Worm (Caenorhabditis elegans) whole organism, L1 larva: ENCODE measurements around the gene T19D12.10.

Source experiments
- F16B12.6 ChIP-seq: fragments of 150-350 bp; optimal IDR thresholded peaks from 2 replicates; lab custom pipeline; 2014; ENCODE audit warnings: missing biosample characterization, missing genetic modification characterization
- blmp-1 ChIP-seq: fragments of 150-350 bp; optimal IDR thresholded peaks from 2 replicates; lab custom pipeline; 2014; ENCODE audit warnings: missing biosample characterization, missing genetic modification characterization
- ceh-82 ChIP-seq, 3 experiments: fragments of 150-350 bp in 1 of 3; sonication (generic microtip) in 2 of 3; optimal IDR thresholded peaks; 2 replicates each; lab custom pipeline; 2014 to 2017; ENCODE audit warnings: missing biosample characterization in 3 of 3, missing genetic modification characterization in 3 of 3
- ces-1 ChIP-seq: fragments of 150-350 bp; optimal IDR thresholded peaks from 2 replicates; lab custom pipeline; 2014; ENCODE audit warnings: missing biosample characterization, missing genetic modification reagents, missing genetic modification characterization
- dsc-1 ChIP-seq: sonication (generic microtip); optimal IDR thresholded peaks from 2 replicates; lab custom pipeline; 2016; ENCODE audit warnings: mild to moderate bottlenecking, missing genetic modification characterization, missing compliant biosample characterization
- efl-1 ChIP-seq, 4 experiments: fragments of 150-350 bp; optimal IDR thresholded peaks in 3 of 4; peaks in 1 of 4; 1 replicate in 1 of 4; 2 replicates in 3 of 4; lab custom pipeline; 2014; ENCODE audit warnings: missing biosample characterization in 2 of 4, missing genetic modification characterization in 2 of 4, missing genetic modification reagents in 2 of 4
- efl-3 ChIP-seq: fragments of 200-800 bp; sonication (Bioruptor generic); optimal IDR thresholded peaks from 2 replicates; lab custom pipeline; 2018; ENCODE audit warnings: mild to moderate bottlenecking, missing genetic modification characterization, missing compliant biosample characterization
- ets-5 ChIP-seq: fragments of 200-800 bp; sonication (Bioruptor generic); IDR thresholded peaks from 2 replicates; pipeline ENCODE4 v1.3.6; 2022; ENCODE audit warnings: missing genetic modification characterization, missing compliant biosample characterization
- fkh-10 ChIP-seq: sonication (generic microtip); optimal IDR thresholded peaks from 2 replicates; lab custom pipeline; 2017; ENCODE audit warnings: missing biosample characterization, missing genetic modification reagents, missing genetic modification characterization
- fkh-4 ChIP-seq: sonication (generic microtip); optimal IDR thresholded peaks from 2 replicates; lab custom pipeline; 2016; ENCODE audit warnings: missing compliant biosample characterization, missing genetic modification characterization, borderline replicate concordance
- hlh-4 ChIP-seq: sonication (generic microtip); optimal IDR thresholded peaks from 2 replicates; lab custom pipeline; 2016; ENCODE audit warnings: mild to moderate bottlenecking, missing genetic modification characterization, missing compliant biosample characterization
- irx-1 ChIP-seq: sonication (generic microtip); optimal IDR thresholded peaks from 2 replicates; lab custom pipeline; 2016; ENCODE audit warnings: missing genetic modification characterization, missing compliant biosample characterization
- isw-1 ChIP-seq: fragments of 200-800 bp; sonication (Bioruptor generic); IDR thresholded peaks from 2 replicates; pipeline ENCODE4 v1.3.6; 2022; ENCODE audit warnings: missing genetic modification characterization, missing compliant biosample characterization
- lin-13 ChIP-seq: fragments of 150-350 bp; optimal IDR thresholded peaks from 2 replicates; lab custom pipeline; 2014; ENCODE audit warnings: missing biosample characterization, missing genetic modification reagents, missing genetic modification characterization
- lin-14 ChIP-seq: fragments of 200-800 bp; sonication (Bioruptor generic); optimal IDR thresholded peaks from 2 replicates; lab custom pipeline; 2018; ENCODE audit warnings: mild to moderate bottlenecking, missing genetic modification characterization, moderate library complexity, missing compliant biosample characterization
- lin-35 ChIP-seq, 2 experiments: fragments of 150-350 bp; optimal IDR thresholded peaks; 2 replicates each; lab custom pipeline; 2014; ENCODE audit warnings: missing biosample characterization in 2 of 2, missing genetic modification characterization in 2 of 2, missing genetic modification reagents in 2 of 2
- lin-39 ChIP-seq: fragments of 150-350 bp; optimal IDR thresholded peaks from 2 replicates; lab custom pipeline; 2014; ENCODE audit warnings: missing biosample characterization, missing genetic modification reagents, missing genetic modification characterization
- lsy-2 ChIP-seq, 2 experiments: fragments of 150-350 bp; optimal IDR thresholded peaks; 2 replicates each; lab custom pipeline; 2014; ENCODE audit warnings: missing biosample characterization in 2 of 2, missing genetic modification characterization in 2 of 2
- nhr-19 ChIP-seq: fragments of 200-800 bp; sonication (Bioruptor generic); conservative IDR thresholded peaks from 2 replicates; pipeline ENCODE4 v1.3.6; 2022; ENCODE audit warnings: missing genetic modification characterization, missing compliant biosample characterization
- nhr-20 ChIP-seq: sonication (generic microtip); optimal IDR thresholded peaks from 2 replicates; lab custom pipeline; 2016; ENCODE audit warnings: mild to moderate bottlenecking, missing genetic modification characterization, missing compliant biosample characterization
- nhr-47 ChIP-seq: sonication (generic microtip); optimal IDR thresholded peaks from 2 replicates; lab custom pipeline; 2016; ENCODE audit warnings: mild to moderate bottlenecking, missing genetic modification characterization, moderate library complexity, missing compliant biosample characterization
- nhr-71 ChIP-seq: sonication (generic microtip); optimal IDR thresholded peaks from 2 replicates; lab custom pipeline; 2016; ENCODE audit warnings: mild to moderate bottlenecking, missing genetic modification characterization, moderate library complexity, missing compliant biosample characterization
- nhr-76 ChIP-seq: sonication (generic microtip); optimal IDR thresholded peaks from 2 replicates; lab custom pipeline; 2017; ENCODE audit warnings: missing biosample characterization, missing genetic modification characterization
- nhr-77 ChIP-seq: fragments of 150-350 bp; optimal IDR thresholded peaks from 2 replicates; lab custom pipeline; 2014; ENCODE audit warnings: missing biosample characterization, missing genetic modification characterization
- nhr-90 ChIP-seq: sonication (generic microtip); optimal IDR thresholded peaks from 2 replicates; lab custom pipeline; 2016; ENCODE audit warnings: mild to moderate bottlenecking, missing genetic modification characterization, missing compliant biosample characterization; ENCODE audit not compliant: poor library complexity
- pax-3 ChIP-seq: fragments of 200-800 bp; sonication (Bioruptor generic); optimal IDR thresholded peaks from 2 replicates; lab custom pipeline; 2018; ENCODE audit warnings: mild to moderate bottlenecking, missing genetic modification characterization, moderate library complexity, missing compliant biosample characterization
- pqm-1 ChIP-seq: sonication (generic microtip); optimal IDR thresholded peaks from 3 replicates; lab custom pipeline; 2017; ENCODE audit warnings: missing biosample characterization, missing genetic modification characterization
- rnt-1 ChIP-seq: sonication (generic microtip); optimal IDR thresholded peaks from 2 replicates; lab custom pipeline; 2016; ENCODE audit warnings: mild to moderate bottlenecking, missing genetic modification characterization, moderate library complexity, missing compliant biosample characterization
- skn-1 ChIP-seq: fragments of 150-350 bp; optimal IDR thresholded peaks from 2 replicates; lab custom pipeline; 2014; ENCODE audit warnings: missing biosample characterization, missing genetic modification characterization
- snpc-4 ChIP-seq: fragments of 150-350 bp; optimal IDR thresholded peaks from 2 replicates; lab custom pipeline; 2014; ENCODE audit warnings: missing biosample characterization, missing genetic modification characterization
- snu-23 ChIP-seq: sonication (generic microtip); optimal IDR thresholded peaks from 2 replicates; lab custom pipeline; 2016; ENCODE audit warnings: missing genetic modification characterization, missing compliant biosample characterization
- sox-4 ChIP-seq: sonication (generic microtip); optimal IDR thresholded peaks from 2 replicates; lab custom pipeline; 2016; ENCODE audit warnings: missing genetic modification characterization, missing compliant biosample characterization
- swsn-7 ChIP-seq: sonication (generic microtip); optimal IDR thresholded peaks from 2 replicates; lab custom pipeline; 2016; ENCODE audit warnings: missing genetic modification characterization, missing compliant biosample characterization
- tbx-2 ChIP-seq: sonication (generic microtip); optimal IDR thresholded peaks from 2 replicates; lab custom pipeline; 2016; ENCODE audit warnings: missing genetic modification characterization, missing compliant biosample characterization
- unc-130 ChIP-seq: fragments of 150-350 bp; optimal IDR thresholded peaks from 2 replicates; lab custom pipeline; 2017; ENCODE audit warnings: missing biosample characterization, missing genetic modification characterization, inconsistent platforms
- unc-62 ChIP-seq: fragments of 150-350 bp; optimal IDR thresholded peaks from 2 replicates; lab custom pipeline; 2014; ENCODE audit warnings: missing biosample characterization, missing genetic modification reagents, missing genetic modification characterization
- unc-86 ChIP-seq: sonication (generic microtip); optimal IDR thresholded peaks from 2 replicates; lab custom pipeline; 2016; ENCODE audit warnings: missing genetic modification characterization, missing compliant biosample characterization
- vab-15 ChIP-seq: sonication (generic microtip); optimal IDR thresholded peaks from 2 replicates; lab custom pipeline; 2017; ENCODE audit warnings: missing genotype, mild to moderate bottlenecking, missing genetic modification characterization, missing compliant biosample characterization
- xbp-1 ChIP-seq: sonication (generic microtip); optimal IDR thresholded peaks from 2 replicates; lab custom pipeline; 2016; ENCODE audit warnings: missing genetic modification characterization, missing compliant biosample characterization

T19D12.10 gene

DNA sequence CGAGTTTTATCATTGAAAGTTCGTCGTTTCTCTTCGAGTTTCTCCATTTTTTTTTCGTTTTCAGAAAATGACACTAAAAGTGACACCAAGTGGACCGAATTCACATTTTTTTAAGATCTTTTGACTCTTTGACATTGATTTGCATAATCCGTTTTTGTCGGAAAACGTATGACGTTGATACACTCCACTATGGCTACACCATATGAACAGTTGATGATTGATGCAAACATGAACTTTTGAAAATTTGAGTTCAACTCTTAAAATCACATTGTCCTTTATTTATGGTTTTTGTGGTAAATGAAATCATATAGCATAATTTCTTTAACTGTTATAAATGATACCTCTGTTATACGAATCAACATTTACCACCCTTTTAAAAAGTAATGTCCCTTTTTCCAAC is at the start of gene T19D12.10:
T19D12.10 (minus strand) TSS at position 101 of the 400 bp plus-strand sequence.
- TF ChIP-seq irx-1 (tag; lab: Kevin White, UChicago): no peak
- TF ChIP-seq nhr-90 (tag; lab: Kevin White, UChicago): no peak
- no peak for TF ChIP-seq fkh-10 (GFP tag; lab: Kevin White, UChicago)
- TF ChIP-seq sox-4 (tag; lab: Kevin White, UChicago): no peak
- TF ChIP-seq pqm-1 (tag; lab: Kevin White, UChicago): no peak
- TF ChIP-seq nhr-20 (tag; lab: Kevin White, UChicago): no peak
- no peak for TF ChIP-seq ces-1 (GFP tag; lab: Kevin White, UChicago)
- no peak for TF ChIP-seq nhr-47 (tag; lab: Kevin White, UChicago)
- TF ChIP-seq lin-35 (GFP tag; optimal IDR thresholded peaks at IDR 0.05; lab: Kevin White, UChicago): no peak
- TF ChIP-seq nhr-71: no peak
- no peak for TF ChIP-seq ets-5 (GFP tag; lab: Robert Waterston, UW)
- TF ChIP-seq isw-1: no peak
- TF ChIP-seq pax-3 (tag; lab: Kevin White, UChicago): no peak
- TF ChIP-seq nhr-77 (tag; lab: Kevin White, UChicago): no peak
- no peak for TF ChIP-seq xbp-1 (tag; lab: Kevin White, UChicago)

DNA sequence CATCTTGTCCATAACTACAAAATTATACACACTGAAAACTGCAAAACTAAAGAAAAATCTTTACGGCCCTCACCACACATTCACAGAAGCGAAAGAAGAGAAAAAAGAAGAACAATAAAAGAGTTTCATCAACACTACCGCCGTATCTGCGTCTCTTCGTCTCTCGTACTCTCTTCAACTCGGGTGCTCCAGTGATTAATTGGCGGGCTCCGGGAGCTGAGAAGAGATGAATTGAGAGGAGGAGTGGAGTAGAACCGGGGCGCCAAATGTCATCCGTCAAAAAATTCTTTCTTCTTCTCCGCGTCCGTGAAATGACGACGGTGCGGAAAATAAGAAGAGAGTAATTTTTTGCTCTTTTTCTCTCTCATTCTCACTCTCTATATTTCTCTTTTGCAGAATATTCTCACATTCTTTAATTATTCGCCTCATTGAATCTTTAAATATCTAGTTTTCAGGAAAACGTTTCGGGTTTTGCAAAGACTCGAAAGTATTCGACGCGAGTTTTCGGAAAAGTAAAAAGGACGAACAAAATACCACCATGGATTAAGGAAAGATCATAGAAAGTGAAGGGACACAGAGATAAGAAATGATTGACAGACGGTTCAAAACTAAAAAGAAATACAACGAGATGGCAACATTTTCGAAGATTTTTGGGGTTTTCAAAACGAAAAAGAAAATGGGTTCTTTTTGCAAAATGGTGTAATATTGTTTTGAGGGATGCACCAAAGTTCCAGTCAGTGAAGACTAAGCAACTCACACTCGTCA is 49.0 kb upstream of the T19D12.10 start:
- TF ChIP-seq swsn-7 (tag; lab: Kevin White, UChicago): peak; percentile 20
- peak in 1 of 2 experiments; percentile 11 for TF ChIP-seq efl-1 (optimal IDR thresholded peaks at IDR 0.05; lab: Kevin White, UChicago)
- peak in 1 of 2 experiments; percentile 59 for TF ChIP-seq efl-1 (GFP tag; optimal IDR thresholded peaks at IDR 0.05 in 1 of 2; lab: Kevin White, UChicago)
- peak; percentile 3 for TF ChIP-seq lin-13 (GFP tag; lab: Kevin White, UChicago)
- no peak for TF ChIP-seq hlh-4 (tag; lab: Kevin White, UChicago)
- peak; percentile 5 for TF ChIP-seq irx-1 (tag; lab: Kevin White, UChicago)
- peak; percentile 5 for TF ChIP-seq unc-86 (tag; lab: Kevin White, UChicago)
- TF ChIP-seq unc-62: no peak
- peak; percentile 74 for TF ChIP-seq nhr-71
- peak; percentile 61 for TF ChIP-seq dsc-1
- TF ChIP-seq F16B12.6 (tag; lab: Kevin White, UChicago): no peak
- peak; percentile 28 for TF ChIP-seq snu-23 (GFP tag; lab: Kevin White, UChicago)
- peak in 1 of 3 experiments; percentile 1 for TF ChIP-seq ceh-82 (tag; optimal IDR thresholded peaks at IDR 0.05; lab: Kevin White, UChicago)
- no peak for TF ChIP-seq snpc-4 (tag; lab: Kevin White, UChicago)
- peak; percentile 49 for TF ChIP-seq tbx-2 (tag; lab: Kevin White, UChicago)
- peak in 1 of 2 experiments; percentile 2 for TF ChIP-seq lin-35 (GFP tag; optimal IDR thresholded peaks at IDR 0.05; lab: Kevin White, UChicago)
- peak; percentile 61 for TF ChIP-seq blmp-1 (tag; lab: Kevin White, UChicago)
- TF ChIP-seq vab-15: peak; percentile 15
- no peak for TF ChIP-seq nhr-76 (tag; lab: Kevin White, UChicago)
- TF ChIP-seq fkh-4 (tag; lab: Kevin White, UChicago): no peak
- peak; percentile 85 for TF ChIP-seq rnt-1 (tag; lab: Kevin White, UChicago)
- TF ChIP-seq lin-14 (GFP tag; lab: Kevin White, UChicago): peak; percentile 92
- peak; percentile 85 for TF ChIP-seq lin-39
- peak; percentile 3 for TF ChIP-seq nhr-20 (tag; lab: Kevin White, UChicago)
- TF ChIP-seq efl-3 (GFP tag; lab: Kevin White, UChicago): no peak
- peak; percentile 50 for TF ChIP-seq unc-130 (tag; lab: Kevin White, UChicago)
- TF ChIP-seq nhr-47 (tag; lab: Kevin White, UChicago): peak; percentile 24
- no peak for TF ChIP-seq skn-1
- peak in 1 of 2 experiments; percentile 33 for TF ChIP-seq lsy-2 (tag; optimal IDR thresholded peaks at IDR 0.05; lab: Kevin White, UChicago)
- peak; percentile 40; the same call in 1 of the 2 replicates for TF ChIP-seq nhr-19 (GFP tag; lab: Robert Waterston, UW)
